Worm (Caenorhabditis elegans) whole organism, L1 larva: ENCODE data around the gene F40C5.1.

Experiments used
- C34B4.2 ChIP-seq: sonication (generic microtip); optimal IDR thresholded peaks from 2 replicates; lab custom pipeline; 2017; ENCODE audit warnings: mild to moderate bottlenecking, missing genetic modification characterization, missing compliant biosample characterization
- ces-1 ChIP-seq: fragments of 150-350 bp; optimal IDR thresholded peaks from 2 replicates; lab custom pipeline; 2014; ENCODE audit warnings: missing biosample characterization, missing genetic modification reagents, missing genetic modification characterization
- efl-1 ChIP-seq, 4 experiments: fragments of 150-350 bp; optimal IDR thresholded peaks in 3 of 4; peaks in 1 of 4; 1 replicate in 1 of 4; 2 replicates in 3 of 4; lab custom pipeline; 2014; ENCODE audit warnings: missing biosample characterization in 2 of 4, missing genetic modification characterization in 2 of 4, missing genetic modification reagents in 2 of 4
- egl-13 ChIP-seq: sonication (generic microtip); optimal IDR thresholded peaks from 2 replicates; lab custom pipeline; 2016; ENCODE audit warnings: missing genotype, missing genetic modification reagents, missing genetic modification characterization, missing compliant biosample characterization
- lin-35 ChIP-seq, 2 experiments: fragments of 150-350 bp; optimal IDR thresholded peaks; 2 replicates each; lab custom pipeline; 2014; ENCODE audit warnings: missing biosample characterization in 2 of 2, missing genetic modification characterization in 2 of 2, missing genetic modification reagents in 2 of 2
- nhr-11 ChIP-seq: fragments of 150-350 bp; optimal IDR thresholded peaks from 2 replicates; lab custom pipeline; 2014; ENCODE audit warnings: missing biosample characterization, missing genetic modification characterization
- pax-3 ChIP-seq: fragments of 200-800 bp; sonication (Bioruptor generic); optimal IDR thresholded peaks from 2 replicates; lab custom pipeline; 2018; ENCODE audit warnings: mild to moderate bottlenecking, missing genetic modification characterization, moderate library complexity, missing compliant biosample characterization
- snpc-4 ChIP-seq: fragments of 150-350 bp; optimal IDR thresholded peaks from 2 replicates; lab custom pipeline; 2014; ENCODE audit warnings: missing biosample characterization, missing genetic modification characterization
- sptf-1 ChIP-seq: fragments of 150-350 bp; optimal IDR thresholded peaks from 2 replicates; lab custom pipeline; 2014; ENCODE audit warnings: missing biosample characterization, missing genetic modification characterization
- swsn-7 ChIP-seq: sonication (generic microtip); optimal IDR thresholded peaks from 2 replicates; lab custom pipeline; 2016; ENCODE audit warnings: missing genetic modification characterization, missing compliant biosample characterization
- unc-86 ChIP-seq: sonication (generic microtip); optimal IDR thresholded peaks from 2 replicates; lab custom pipeline; 2016; ENCODE audit warnings: missing genetic modification characterization, missing compliant biosample characterization

DNA sequence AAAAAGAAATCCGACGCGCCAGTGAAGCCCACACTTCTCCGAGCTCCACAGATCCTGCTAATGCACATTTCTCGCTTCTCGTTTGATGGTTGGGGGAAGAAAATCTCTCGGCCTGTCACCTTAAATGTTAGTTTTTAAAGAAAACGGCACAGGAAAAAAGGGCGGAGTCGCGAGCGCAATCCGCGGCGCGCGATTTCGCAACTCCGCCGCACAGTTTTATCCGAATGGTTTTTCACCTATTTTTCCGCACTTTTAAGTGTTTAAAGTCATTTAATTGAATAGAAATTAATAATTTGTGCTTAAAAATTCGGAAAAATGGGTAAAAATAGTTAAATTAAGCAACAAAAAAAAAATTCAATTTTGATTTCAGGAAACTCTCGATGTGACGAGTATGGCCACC, 15.1 kb downstream of the F40C5.1 start:
- TF ChIP-seq unc-86 (tag; lab: Kevin White, UChicago) (no peak), efl-1 (optimal IDR thresholded peaks at IDR 0.05; lab: Kevin White, UChicago) (peak in 1 of 2 experiments; percentile 34), efl-1 (GFP tag; optimal IDR thresholded peaks at IDR 0.05 in 1 of 2; lab: Kevin White, UChicago) (peak in 1 of 2 experiments; percentile 88), pax-3 (tag; lab: Kevin White, UChicago) (no peak), swsn-7 (tag; lab: Kevin White, UChicago) (peak; percentile 47), snpc-4 (tag; lab: Kevin White, UChicago) (no peak), sptf-1 (tag; lab: Kevin White, UChicago) (no peak), lin-35 (GFP tag; optimal IDR thresholded peaks at IDR 0.05; lab: Kevin White, UChicago) (peak; percentile 13 to 20), C34B4.2 (tag; lab: Kevin White, UChicago) (no peak), ces-1 (GFP tag; lab: Kevin White, UChicago) (no peak), nhr-11 (tag; lab: Kevin White, UChicago) (no peak), egl-13 (tag; lab: Kevin White, UChicago) (no peak)
